Worm (Caenorhabditis elegans) whole organism, L3 larva: ENCODE data around the gene nfya-1.

Experiments
- R02D3.7 ChIP-seq: fragments of 150-350 bp; optimal IDR thresholded peaks from 2 replicates; lab custom pipeline; 2014; ENCODE audit warnings: missing biosample characterization, missing genetic modification characterization
- ama-1 ChIP-seq: fragments of 150-350 bp; optimal IDR thresholded peaks from 2 replicates; lab custom pipeline; 2018
- ceh-28 ChIP-seq: fragments of 150-350 bp; optimal IDR thresholded peaks from 2 replicates; lab custom pipeline; 2014; ENCODE audit warnings: missing biosample characterization, missing genetic modification reagents, missing genetic modification characterization
- ceh-82 ChIP-seq: fragments of 150-350 bp; optimal IDR thresholded peaks from 2 replicates; lab custom pipeline; 2014; ENCODE audit warnings: missing biosample characterization, missing genetic modification characterization
- ceh-9 ChIP-seq: sonication (generic microtip); optimal IDR thresholded peaks from 2 replicates; lab custom pipeline; 2018; ENCODE audit warnings: missing biosample characterization, missing genetic modification characterization
- daf-12 ChIP-seq: fragments of 150-350 bp; optimal IDR thresholded peaks from 2 replicates; lab custom pipeline; 2014; ENCODE audit warnings: missing biosample characterization, missing genetic modification reagents, missing genetic modification characterization
- egl-27 ChIP-seq: sonication (generic microtip); optimal IDR thresholded peaks from 4 replicates; lab custom pipeline; 2017; ENCODE audit warnings: missing biosample characterization, missing genetic modification reagents, missing genetic modification characterization
- egl-5 ChIP-seq: fragments of 150-350 bp; optimal IDR thresholded peaks from 2 replicates; lab custom pipeline; 2017; ENCODE audit warnings: missing biosample characterization, missing genetic modification reagents, missing genetic modification characterization, inconsistent platforms
- elt-2 ChIP-seq: sonication (generic microtip); optimal IDR thresholded peaks from 2 replicates; lab custom pipeline; 2016; ENCODE audit warnings: missing genetic modification reagents, mild to moderate bottlenecking, missing genetic modification characterization, missing compliant biosample characterization
- eor-1 ChIP-seq, 2 experiments: fragments of 150-350 bp; optimal IDR thresholded peaks; 2 replicates each; lab custom pipeline; 2014 to 2018; ENCODE audit warnings: missing biosample characterization in 2 of 2, missing genetic modification characterization in 2 of 2
- fkh-2 ChIP-seq: fragments of 150-350 bp; optimal IDR thresholded peaks from 2 replicates; lab custom pipeline; 2014; ENCODE audit warnings: missing biosample characterization, missing genetic modification reagents, missing genetic modification characterization
- fos-1 ChIP-seq: fragments of 150-350 bp; optimal IDR thresholded peaks from 2 replicates; lab custom pipeline; 2014; ENCODE audit warnings: missing biosample characterization, missing genetic modification characterization
- hmg-11 ChIP-seq: sonication (generic microtip); optimal IDR thresholded peaks from 2 replicates; lab custom pipeline; 2016; ENCODE audit warnings: missing genetic modification characterization, missing compliant biosample characterization
- jun-1 ChIP-seq: fragments of 150-350 bp; optimal IDR thresholded peaks from 2 replicates; lab custom pipeline; 2014; ENCODE audit warnings: missing biosample characterization, missing genetic modification reagents, missing genetic modification characterization
- lin-39 ChIP-seq: fragments of 150-350 bp; optimal IDR thresholded peaks from 2 replicates; lab custom pipeline; 2018; ENCODE audit warnings: missing biosample characterization, missing genetic modification reagents, missing genetic modification characterization
- lsy-12 ChIP-seq: sonication (generic microtip); optimal IDR thresholded peaks from 2 replicates; lab custom pipeline; 2016; ENCODE audit warnings: mild to moderate bottlenecking, missing genetic modification characterization, missing compliant biosample characterization
- mdl-1 ChIP-seq: fragments of 150-350 bp; optimal IDR thresholded peaks from 2 replicates; lab custom pipeline; 2014; ENCODE audit warnings: missing biosample characterization, missing genetic modification characterization
- nfya-1 ChIP-seq: sonication (generic microtip); optimal IDR thresholded peaks from 2 replicates; lab custom pipeline; 2017; ENCODE audit warnings: missing genetic modification characterization, mild to moderate bottlenecking, missing compliant biosample characterization, antibody characterized with exemption, moderate library complexity; ENCODE audit not compliant: insufficient read depth
- nhr-11 ChIP-seq: fragments of 150-350 bp; optimal IDR thresholded peaks from 2 replicates; lab custom pipeline; 2014; ENCODE audit warnings: missing biosample characterization, missing genetic modification characterization
- nhr-12 ChIP-seq: fragments of 150-350 bp; optimal IDR thresholded peaks from 2 replicates; lab custom pipeline; 2014; ENCODE audit warnings: missing biosample characterization, missing genetic modification characterization
- nhr-23 ChIP-seq: fragments of 150-350 bp; optimal IDR thresholded peaks from 2 replicates; lab custom pipeline; 2014; ENCODE audit warnings: missing biosample characterization, missing genetic modification reagents, missing genetic modification characterization
- nhr-237 ChIP-seq: fragments of 150-350 bp; optimal IDR thresholded peaks from 2 replicates; lab custom pipeline; 2014; ENCODE audit warnings: missing biosample characterization, missing genetic modification characterization
- nhr-25 ChIP-seq: sonication (generic microtip); optimal IDR thresholded peaks from 2 replicates; lab custom pipeline; 2017; ENCODE audit warnings: missing biosample characterization, missing genetic modification characterization
- nhr-28 ChIP-seq: fragments of 150-350 bp; optimal IDR thresholded peaks from 2 replicates; lab custom pipeline; 2014; ENCODE audit warnings: missing biosample characterization, missing genetic modification characterization
- nhr-43 ChIP-seq: sonication (generic microtip); optimal IDR thresholded peaks from 2 replicates; lab custom pipeline; 2016; ENCODE audit warnings: mild to moderate bottlenecking, missing genetic modification characterization, missing compliant biosample characterization; ENCODE audit not compliant: poor library complexity, severe bottlenecking
- nhr-67 ChIP-seq: fragments of 150-350 bp; optimal IDR thresholded peaks from 2 replicates; lab custom pipeline; 2014; ENCODE audit warnings: missing biosample characterization, missing genetic modification characterization
- nhr-76 ChIP-seq: fragments of 150-350 bp; sonication (generic microtip); optimal IDR thresholded peaks from 5 replicates; lab custom pipeline; 2014; ENCODE audit warnings: missing biosample characterization, missing genetic modification characterization
- nhr-77 ChIP-seq: fragments of 150-350 bp; optimal IDR thresholded peaks from 2 replicates; lab custom pipeline; 2014; ENCODE audit warnings: missing biosample characterization, missing genetic modification characterization
- pha-4 ChIP-seq: fragments of 150-350 bp; optimal IDR thresholded peaks from 2 replicates; lab custom pipeline; 2014; ENCODE audit warnings: missing biosample characterization, missing genetic modification reagents, missing genetic modification characterization
- pqm-1 ChIP-seq: fragments of 150-350 bp; optimal IDR thresholded peaks from 2 replicates; lab custom pipeline; 2017; ENCODE audit warnings: missing biosample characterization, missing genetic modification characterization, inconsistent platforms
- skn-1 ChIP-seq: fragments of 150-350 bp; optimal IDR thresholded peaks from 2 replicates; lab custom pipeline; 2014; ENCODE audit warnings: missing biosample characterization, missing genetic modification characterization
- snpc-4 ChIP-seq: fragments of 150-350 bp; optimal IDR thresholded peaks from 2 replicates; lab custom pipeline; 2014; ENCODE audit warnings: missing biosample characterization, missing genetic modification characterization
- tbx-2 ChIP-seq: sonication (generic microtip); optimal IDR thresholded peaks from 2 replicates; lab custom pipeline; 2016; ENCODE audit warnings: mild to moderate bottlenecking, missing genetic modification characterization, missing compliant biosample characterization
- unc-39 ChIP-seq: sonication (generic microtip); optimal IDR thresholded peaks from 4 replicates; lab custom pipeline; 2017; ENCODE audit warnings: missing biosample characterization, missing genetic modification characterization
- unc-62 ChIP-seq: fragments of 150-350 bp; sonication (generic microtip); optimal IDR thresholded peaks from 4 replicates; lab custom pipeline; 2014; ENCODE audit warnings: missing biosample characterization, missing genetic modification reagents, missing genetic modification characterization
- zag-1 ChIP-seq: fragments of 150-350 bp; optimal IDR thresholded peaks from 2 replicates; lab custom pipeline; 2014; ENCODE audit warnings: missing biosample characterization, missing genetic modification characterization
- ztf-11 ChIP-seq: fragments of 150-350 bp; optimal IDR thresholded peaks from 2 replicates; lab custom pipeline; 2014; ENCODE audit warnings: missing biosample characterization, missing genetic modification characterization
- ztf-4 ChIP-seq: fragments of 150-350 bp; optimal IDR thresholded peaks from 2 replicates; lab custom pipeline; 2014; ENCODE audit warnings: missing biosample characterization, missing genetic modification characterization

The nfya-1 gene

DNA sequence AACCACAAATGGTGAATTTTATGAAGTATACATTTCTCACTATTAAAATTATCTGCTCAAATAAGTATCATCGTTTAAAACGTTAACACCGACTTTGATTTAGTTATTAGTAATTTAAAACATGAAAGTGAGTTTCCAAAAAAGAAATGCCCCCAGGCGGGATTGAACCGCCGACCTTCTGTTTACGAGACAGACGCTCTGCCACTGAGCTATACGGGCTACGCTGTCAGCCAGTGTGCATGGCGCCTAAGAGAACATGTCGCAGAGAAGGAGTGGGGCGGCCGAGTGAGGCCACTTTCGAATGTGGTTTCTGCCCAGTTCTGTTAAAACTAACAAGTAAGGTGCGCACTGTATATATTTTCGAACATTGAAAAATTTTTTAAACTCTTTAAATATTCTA is 11.7 kb downstream of the nfya-1 start:
- TF ChIP-seq ztf-11 (tag; lab: Kevin White, UChicago): no peak
- no peak for TF ChIP-seq nhr-237 (tag; lab: Kevin White, UChicago)
- TF ChIP-seq nhr-12: no peak
- peak; percentile 37 for TF ChIP-seq elt-2 (tag; lab: Kevin White, UChicago)
- TF ChIP-seq R02D3.7 (tag; lab: Kevin White, UChicago): no peak
- TF ChIP-seq nhr-11: no peak
- no peak for TF ChIP-seq ceh-9 (tag; lab: Kevin White, UChicago)
- no peak for TF ChIP-seq nhr-25 (tag; lab: Kevin White, UChicago)
- TF ChIP-seq lin-39 (tag; lab: Kevin White, UChicago): peak; percentile 1
- TF ChIP-seq nhr-23: no peak
- no peak for TF ChIP-seq unc-39 (tag; lab: Kevin White, UChicago)
- no peak for TF ChIP-seq fos-1
- TF ChIP-seq egl-27 (tag; lab: Kevin White, UChicago): no peak
- TF ChIP-seq pqm-1 (tag; lab: Kevin White, UChicago): no peak
- peak; percentile 20 for TF ChIP-seq skn-1
- TF ChIP-seq nhr-43 (tag; lab: Kevin White, UChicago): peak; percentile 58
- no peak for TF ChIP-seq mdl-1 (tag; lab: Kevin White, UChicago)
- peak; percentile 91 for TF ChIP-seq hmg-11 (tag; lab: Kevin White, UChicago)
- no peak for TF ChIP-seq nfya-1 (tag; lab: Kevin White, UChicago)
- TF ChIP-seq fkh-2: no peak
- peak; percentile 6 for TF ChIP-seq snpc-4 (tag; lab: Kevin White, UChicago)
- TF ChIP-seq ceh-28 (tag; lab: Kevin White, UChicago): peak; percentile 38
- no peak for TF ChIP-seq nhr-76 (tag; lab: Kevin White, UChicago)
- TF ChIP-seq daf-12 (tag; lab: Kevin White, UChicago): no peak
- no peak for TF ChIP-seq nhr-28 (tag; lab: Kevin White, UChicago)
- TF ChIP-seq eor-1 (tag; optimal IDR thresholded peaks at IDR 0.05; lab: Kevin White, UChicago): no peak
- no peak for TF ChIP-seq ceh-82 (tag; lab: Kevin White, UChicago)
- peak; percentile 68 for TF ChIP-seq tbx-2 (tag; lab: Kevin White, UChicago)
- TF ChIP-seq ztf-4 (tag; lab: Kevin White, UChicago): no peak
- no peak for TF ChIP-seq egl-5 (tag; lab: Kevin White, UChicago)
- TF ChIP-seq lsy-12 (tag; lab: Kevin White, UChicago): no peak
- peak; percentile 15 for TF ChIP-seq jun-1 (tag; lab: Kevin White, UChicago)
- TF ChIP-seq pha-4 (tag; lab: Kevin White, UChicago): peak; percentile 56
- TF ChIP-seq nhr-77: peak; percentile 33
- TF ChIP-seq, all 47 proteins: peak for 11

DNA sequence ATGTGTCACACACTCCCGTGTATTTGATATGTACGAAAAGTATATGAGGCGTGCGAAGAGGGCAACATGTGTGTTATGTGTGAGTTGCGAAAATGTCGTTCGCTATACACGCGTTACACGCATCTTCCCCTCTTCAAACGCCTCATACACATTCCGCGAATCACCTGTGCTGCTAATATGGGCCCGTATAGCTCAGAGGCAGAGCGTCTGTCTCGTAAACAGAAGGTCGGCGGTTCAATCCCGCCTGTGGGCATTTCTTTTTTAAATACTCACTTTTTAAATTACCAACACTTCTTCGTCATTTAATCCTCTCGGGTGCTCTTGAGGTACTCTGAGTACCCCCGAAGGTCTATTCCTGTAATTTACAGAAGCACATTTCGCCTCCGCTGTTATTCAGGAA is 13.1 kb downstream of the nfya-1 start:
- TF ChIP-seq daf-12 (tag; lab: Kevin White, UChicago): no peak
- no peak for TF ChIP-seq unc-39 (tag; lab: Kevin White, UChicago)
- no peak for TF ChIP-seq pha-4 (tag; lab: Kevin White, UChicago)
- TF ChIP-seq, all 47 proteins: peak for 0

DNA sequence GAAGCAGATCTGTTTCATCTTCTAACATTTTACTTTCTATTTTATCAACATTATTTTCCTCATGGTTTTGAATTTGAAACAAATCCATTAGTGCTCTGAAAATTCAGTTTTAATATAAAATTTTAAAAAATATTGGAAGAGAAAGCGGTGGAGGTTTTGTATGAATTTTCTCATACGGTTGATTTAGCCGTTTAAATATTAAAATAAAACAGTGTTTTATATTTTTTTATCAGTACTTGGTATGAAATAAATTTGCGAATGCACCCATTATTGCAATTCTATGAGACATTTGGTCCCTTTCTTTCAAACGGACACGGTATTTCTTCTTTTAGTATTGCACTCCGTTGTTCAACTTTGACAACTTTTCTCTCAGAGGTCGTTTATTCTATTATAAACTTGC is 15.1 kb downstream of the nfya-1 start, which contains the start of gene dot-1.4:
Gene dot-1.4, minus strand, starts transcription at position 101 of the 400 bp plus-strand sequence.
- TF ChIP-seq ztf-4 (tag; lab: Kevin White, UChicago): no peak
- TF ChIP-seq ceh-82 (tag; lab: Kevin White, UChicago): no peak
- no peak for TF ChIP-seq fkh-2
- TF ChIP-seq lin-39 (tag; lab: Kevin White, UChicago): no peak
- no peak for TF ChIP-seq skn-1
- no peak for TF ChIP-seq snpc-4 (tag; lab: Kevin White, UChicago)
- TF ChIP-seq zag-1 (tag; lab: Kevin White, UChicago): no peak
- no peak for TF ChIP-seq pha-4 (tag; lab: Kevin White, UChicago)
- TF ChIP-seq nhr-11: no peak
- no peak for TF ChIP-seq daf-12 (tag; lab: Kevin White, UChicago)
- no peak for TF ChIP-seq pqm-1 (tag; lab: Kevin White, UChicago)
- TF ChIP-seq ama-1: no peak
- TF ChIP-seq tbx-2 (tag; lab: Kevin White, UChicago): no peak
- no peak for TF ChIP-seq nhr-76 (tag; lab: Kevin White, UChicago)
- no peak for TF ChIP-seq ceh-9 (tag; lab: Kevin White, UChicago)
- no peak for TF ChIP-seq nhr-25 (tag; lab: Kevin White, UChicago)
- no peak for TF ChIP-seq unc-62 (GFP tag; lab: Kevin White, UChicago)
- no peak for TF ChIP-seq nhr-67
- TF ChIP-seq, all 47 proteins: peak for 0
